Fruit fly (Drosophila melanogaster) whole organism, embryonic: Measurements from ENCODE around the gene Root.

Source experiments
- Asciz ChIP-seq: fragments of 200-800 bp; sonication (Bioruptor generic); optimal IDR thresholded peaks from 2 replicates; lab custom pipeline; 2017; ENCODE audit warnings: missing biosample characterization, mild to moderate bottlenecking, missing genetic modification characterization, missing genetic modification reagents
- Atf-2 ChIP-seq: fragments of 200-800 bp; sonication (Bioruptor generic); optimal IDR thresholded peaks from 2 replicates; lab custom pipeline; 2016; ENCODE audit warnings: missing biosample characterization, missing genetic modification characterization
- Bteb2 ChIP-seq: fragments of 200-800 bp; sonication (Bioruptor generic); optimal IDR thresholded peaks from 2 replicates; lab custom pipeline; 2016; ENCODE audit warnings: missing biosample characterization, missing genetic modification characterization
- CG10321 ChIP-seq: fragments of 200-800 bp; sonication (Bioruptor generic); IDR thresholded peaks from 2 replicates; pipeline ENCODE4 v1.3.6; 2022; ENCODE audit warnings: missing biosample characterization, missing genetic modification characterization
- CG10431 ChIP-seq: fragments of 200-800 bp; sonication (Bioruptor generic); optimal IDR thresholded peaks from 3 replicates; lab custom pipeline; 2018; ENCODE audit warnings: missing biosample characterization, mild to moderate bottlenecking, missing genetic modification characterization
- CG10654 ChIP-seq: fragments of 200-800 bp; sonication (Bioruptor generic); optimal IDR thresholded peaks from 2 replicates; lab custom pipeline; 2016; ENCODE audit warnings: missing biosample characterization, missing genetic modification characterization
- CG12104 ChIP-seq: fragments of 200-800 bp; sonication (Bioruptor generic); optimal IDR thresholded peaks from 3 replicates; lab custom pipeline; 2016; ENCODE audit warnings: missing biosample characterization, missing genetic modification characterization
- CG12299 ChIP-seq: fragments of 200-800 bp; sonication (Bioruptor generic); optimal IDR thresholded peaks from 2 replicates; lab custom pipeline; 2018; ENCODE audit warnings: missing biosample characterization, mild to moderate bottlenecking, missing genetic modification characterization
- CG16815 ChIP-seq: fragments of 200-800 bp; sonication (Bioruptor generic); optimal IDR thresholded peaks from 3 replicates; lab custom pipeline; 2017; ENCODE audit warnings: missing biosample characterization, mild to moderate bottlenecking, missing genetic modification characterization
- CG17361 ChIP-seq: fragments of 200-800 bp; sonication (Bioruptor generic); IDR thresholded peaks from 3 replicates; pipeline ENCODE4 v1.3.6; 2022; ENCODE audit warnings: missing biosample characterization, missing genetic modification characterization
- CG17612 ChIP-seq: fragments of 200-800 bp; sonication (Bioruptor generic); IDR thresholded peaks from 2 replicates; pipeline ENCODE4 v1.3.6; 2022; ENCODE audit warnings: missing biosample characterization, missing genetic modification characterization
- CG18476 ChIP-seq: fragments of 200-800 bp; sonication (Bioruptor generic); optimal IDR thresholded peaks from 2 replicates; lab custom pipeline; 2016; ENCODE audit warnings: missing biosample characterization, mild to moderate bottlenecking, missing genetic modification characterization
- CG30020 ChIP-seq: fragments of 200-800 bp; optimal IDR thresholded peaks from 2 replicates; lab custom pipeline; 2019; ENCODE audit warnings: missing biosample characterization, mild to moderate bottlenecking, missing genetic modification characterization, moderate library complexity
- CG30431 ChIP-seq: fragments of 200-800 bp; sonication (Bioruptor generic); optimal IDR thresholded peaks from 2 replicates; lab custom pipeline; 2017; ENCODE audit warnings: missing biosample characterization, missing genetic modification characterization
- CG3281 ChIP-seq: fragments of 200-800 bp; sonication (Bioruptor generic); optimal IDR thresholded peaks from 3 replicates; lab custom pipeline; 2017; ENCODE audit warnings: missing biosample characterization, mild to moderate bottlenecking, missing genetic modification characterization
- CG34224 ChIP-seq: fragments of 200-800 bp; sonication (Bioruptor generic); IDR thresholded peaks from 3 replicates; pipeline ENCODE4 v1.3.6; 2022; ENCODE audit warnings: missing biosample characterization, missing genetic modification characterization; ENCODE audit not compliant: partially characterized antibody
- CG4617 ChIP-seq: fragments of 200-800 bp; sonication (Bioruptor generic); optimal IDR thresholded peaks from 3 replicates; lab custom pipeline; 2016; ENCODE audit warnings: missing biosample characterization, missing genetic modification characterization, borderline replicate concordance
- CG6175 ChIP-seq: fragments of 200-800 bp; sonication (Bioruptor generic); IDR thresholded peaks from 3 replicates; pipeline ENCODE4 v1.3.6; 2022; ENCODE audit warnings: missing biosample characterization, missing genetic modification characterization
- CG6689 ChIP-seq: fragments of 200-800 bp; sonication (Bioruptor generic); IDR thresholded peaks from 2 replicates; pipeline ENCODE4 v1.3.6; 2022; ENCODE audit warnings: missing biosample characterization, missing genetic modification characterization
- CG8089 ChIP-seq: fragments of 200-800 bp; sonication (Bioruptor generic); optimal IDR thresholded peaks from 3 replicates; lab custom pipeline; 2016; ENCODE audit warnings: missing biosample characterization, missing genetic modification characterization
- CG8924 ChIP-seq: fragments of 200-800 bp; optimal IDR thresholded peaks from 3 replicates; lab custom pipeline; 2019; ENCODE audit warnings: missing biosample characterization, mild to moderate bottlenecking, missing genetic modification characterization, moderate library complexity
- CG9215 ChIP-seq: fragments of 200-800 bp; sonication (Bioruptor generic); IDR thresholded peaks from 2 replicates; pipeline ENCODE4 v1.3.6; 2022; ENCODE audit warnings: missing biosample characterization, missing genetic modification characterization
- CrebB ChIP-seq: fragments of 200-800 bp; sonication (Bioruptor generic); optimal IDR thresholded peaks from 3 replicates; lab custom pipeline; 2018; ENCODE audit warnings: missing biosample characterization, mild to moderate bottlenecking, missing genetic modification characterization
- D ChIP-seq, 2 experiments: fragments of 200-800 bp in 1 of 2; fragments of >200 bp in 1 of 2; sonication (Bioruptor generic) in 1 of 2; optimal IDR thresholded peaks; 2 replicates in 1 of 2; 3 replicates in 1 of 2; lab custom pipeline; 2017; ENCODE audit warnings: mild to moderate bottlenecking in 1 of 2, missing biosample characterization in 1 of 2, missing genetic modification characterization in 1 of 2, missing genetic modification reagents in 1 of 2
- Eip74EF ChIP-seq, 2 experiments: fragments of 200-800 bp in 1 of 2; fragments of >200 bp in 1 of 2; sonication (Bioruptor generic) in 1 of 2; optimal IDR thresholded peaks; 2 replicates each; lab custom pipeline; 2017 to 2019; ENCODE audit warnings: missing biosample characterization in 2 of 2, missing genetic modification characterization in 2 of 2, mild to moderate bottlenecking in 1 of 2, moderate library complexity in 1 of 2
- GATAe ChIP-seq: fragments of 200-800 bp; sonication (Bioruptor generic); conservative IDR thresholded peaks from 2 replicates; pipeline ENCODE4 v1.3.6; 2022; ENCODE audit warnings: missing biosample characterization, missing genetic modification characterization
- Gsc ChIP-seq: fragments of 200-800 bp; sonication (Bioruptor generic); IDR thresholded peaks from 2 replicates; pipeline ENCODE4 v1.3.6; 2022; ENCODE audit warnings: missing biosample characterization, missing genetic modification characterization
- Hmr ChIP-seq: fragments of 200-800 bp; sonication (Bioruptor generic); optimal IDR thresholded peaks from 3 replicates; lab custom pipeline; 2017; ENCODE audit warnings: mild to moderate bottlenecking, missing biosample characterization, missing genetic modification reagents, missing genetic modification characterization
- Myb ChIP-seq: fragments of 200-800 bp; sonication (Bioruptor generic); optimal IDR thresholded peaks from 2 replicates; lab custom pipeline; 2016; ENCODE audit warnings: missing biosample characterization, missing genetic modification characterization
- NC2α ChIP-seq: fragments of 200-800 bp; sonication (Bioruptor generic); optimal IDR thresholded peaks from 2 replicates; lab custom pipeline; 2016; ENCODE audit warnings: missing biosample characterization, missing genetic modification characterization
- Scr ChIP-seq: fragments of 200-800 bp; sonication (Bioruptor generic); IDR thresholded peaks from 2 replicates; pipeline ENCODE4 v1.3.6; 2022; ENCODE audit warnings: missing biosample characterization, missing genetic modification characterization; ENCODE audit not compliant: partially characterized antibody
- Spps ChIP-seq: fragments of 200-800 bp; sonication (Bioruptor generic); optimal IDR thresholded peaks from 2 replicates; lab custom pipeline; 2018; ENCODE audit warnings: missing biosample characterization, mild to moderate bottlenecking, missing genetic modification characterization
- Usf ChIP-seq: fragments of 200-800 bp; sonication (Bioruptor generic); optimal IDR thresholded peaks from 2 replicates; lab custom pipeline; 2017; ENCODE audit warnings: missing genotype, missing biosample characterization, missing genetic modification characterization
- bcd ChIP-seq: fragments of 200-800 bp; sonication (Bioruptor generic); optimal IDR thresholded peaks from 2 replicates; lab custom pipeline; 2017; ENCODE audit warnings: missing biosample characterization, mild to moderate bottlenecking, missing genetic modification characterization
- cad ChIP-seq: fragments of >200 bp; optimal IDR thresholded peaks from 2 replicates; lab custom pipeline; 2017; ENCODE audit warnings: missing biosample characterization, missing genetic modification characterization
- caup ChIP-seq: fragments of 200-800 bp; sonication (Bioruptor generic); optimal IDR thresholded peaks from 3 replicates; lab custom pipeline; 2017; ENCODE audit warnings: missing biosample characterization, mild to moderate bottlenecking, missing genetic modification characterization, moderate library complexity; ENCODE audit not compliant: severe bottlenecking
- crp ChIP-seq, 2 experiments: fragments of 200-800 bp; sonication (Bioruptor generic); optimal IDR thresholded peaks; 2 replicates in 1 of 2; 3 replicates in 1 of 2; lab custom pipeline; 2017; ENCODE audit warnings: missing biosample characterization in 2 of 2, missing genetic modification characterization in 2 of 2, mild to moderate bottlenecking in 1 of 2, moderate library complexity in 1 of 2
- dimm ChIP-seq: fragments of 200-800 bp; sonication (Bioruptor generic); IDR thresholded peaks from 2 replicates; pipeline ENCODE4 v1.3.6; 2022; ENCODE audit warnings: missing biosample characterization, missing genetic modification characterization
- dm ChIP-seq: fragments of 200-800 bp; sonication (Bioruptor generic); optimal IDR thresholded peaks from 3 replicates; lab custom pipeline; 2016; ENCODE audit warnings: missing biosample characterization, missing genetic modification characterization
- emc ChIP-seq: fragments of 200-800 bp; sonication (Bioruptor generic); optimal IDR thresholded peaks from 2 replicates; lab custom pipeline; 2016; ENCODE audit warnings: missing biosample characterization, missing genetic modification characterization
- ewg ChIP-seq: fragments of 200-800 bp; sonication (Bioruptor generic); optimal IDR thresholded peaks from 3 replicates; lab custom pipeline; 2017; ENCODE audit warnings: mild to moderate bottlenecking, missing biosample characterization, missing genetic modification reagents, missing genetic modification characterization
- grau ChIP-seq: fragments of 200-800 bp; optimal IDR thresholded peaks from 3 replicates; lab custom pipeline; 2019; ENCODE audit warnings: missing biosample characterization, mild to moderate bottlenecking, missing genetic modification characterization, moderate library complexity
- odd ChIP-seq: fragments of 200-800 bp; sonication (Bioruptor generic); optimal IDR thresholded peaks from 2 replicates; lab custom pipeline; 2017; ENCODE audit warnings: missing biosample characterization, mild to moderate bottlenecking, missing genetic modification characterization
- run ChIP-seq: fragments of 200-800 bp; sonication (Bioruptor generic); optimal IDR thresholded peaks from 3 replicates; lab custom pipeline; 2018; ENCODE audit warnings: missing biosample characterization, mild to moderate bottlenecking, missing genetic modification characterization
- scrt ChIP-seq: fragments of 200-800 bp; sonication (Bioruptor generic); optimal IDR thresholded peaks from 2 replicates; lab custom pipeline; 2018; ENCODE audit warnings: missing biosample characterization, mild to moderate bottlenecking, missing genetic modification characterization, moderate library complexity
- sima ChIP-seq: fragments of 200-800 bp; sonication (Bioruptor generic); optimal IDR thresholded peaks from 2 replicates; lab custom pipeline; 2016; ENCODE audit warnings: missing biosample characterization, missing genetic modification characterization
- tgo ChIP-seq: fragments of 200-800 bp; sonication (Bioruptor generic); IDR thresholded peaks from 3 replicates; pipeline ENCODE4 v1.3.6; 2022; ENCODE audit warnings: missing biosample characterization, missing genetic modification characterization
- vnd ChIP-seq: fragments of 200-800 bp; sonication (Bioruptor generic); IDR thresholded peaks from 3 replicates; pipeline ENCODE4 v1.3.6; 2022; ENCODE audit warnings: missing biosample characterization, missing genetic modification characterization; ENCODE audit not compliant: partially characterized antibody
- zfh2 ChIP-seq: fragments of 200-800 bp; sonication (Bioruptor generic); optimal IDR thresholded peaks from 2 replicates; lab custom pipeline; 2016; ENCODE audit warnings: missing biosample characterization, missing genetic modification characterization

Root gene

dm6 chr3R:24108902-24109389, 4.1 kb upstream of the Root start, which contains the start of the genes eIF4EHP and CG18428 (continued):
- TF ChIP-seq vnd (no peak), CG8089 (GFP tag; lab: Kevin White, UChicago) (peak; percentile 65), Eip74EF (GFP tag; optimal IDR thresholded peaks at IDR 0.05; lab: Kevin White, UChicago) (peak in 1 of 2 experiments; percentile 99), Gsc (GFP tag; lab: Robert Waterston, UW) (no peak), grau (tag; lab: Kevin White, UChicago) (peak; percentile 100), NC2α (GFP tag; lab: Kevin White, UChicago) (peak; percentile 48), CG10654 (GFP tag; lab: Kevin White, UChicago) (peak; percentile 98), Hmr (GFP tag; lab: Kevin White, UChicago) (peak; percentile 99), Myb (GFP tag; lab: Kevin White, UChicago) (peak; percentile 70), CG8924 (tag; lab: Kevin White, UChicago) (peak; percentile 100), CG18476 (GFP tag; lab: Kevin White, UChicago) (peak; percentile 97), bcd (GFP tag; lab: Kevin White, UChicago) (peak; percentile 100), GATAe (GFP tag; lab: Robert Waterston, UW) (0 out of 2 replicates have a peak, but pooled peaks have one; percentile 99), Scr (GFP tag; lab: Robert Waterston, UW) (no peak), CG10321 (0 out of 2 replicates have a peak, but pooled peaks have one; percentile 87), CG30431 (GFP tag; lab: Kevin White, UChicago) (peak; percentile 97), ewg (peak; percentile 96), CG34224 (GFP tag; lab: Robert Waterston, UW) (no peak), CG3281 (GFP tag; lab: Kevin White, UChicago) (peak; percentile 100), CG12104 (GFP tag; lab: Kevin White, UChicago) (peak; percentile 99), emc (peak; percentile 73), CG6689 (GFP tag; lab: Robert Waterston, UW) (no peak), Atf-2 (peak; percentile 85), dm (GFP tag; lab: Kevin White, UChicago) (peak; percentile 89), dimm (no peak), zfh2 (peak; percentile 89), CG12299 (tag; lab: Kevin White, UChicago) (peak; percentile 99), Spps (tag; lab: Kevin White, UChicago) (peak; percentile 99), caup (GFP tag; lab: Kevin White, UChicago) (peak; percentile 99), CG10431 (GFP tag; lab: Kevin White, UChicago) (peak; percentile 98), CG17612 (GFP tag; lab: Robert Waterston, UW) (no peak), tgo (no peak), CrebB (tag; lab: Kevin White, UChicago) (peak; percentile 99), CG16815 (GFP tag; lab: Kevin White, UChicago) (peak; percentile 99), CG4617 (GFP tag; lab: Kevin White, UChicago) (peak; percentile 96), scrt (GFP tag; lab: Kevin White, UChicago) (peak; percentile 99), CG30020 (peak; percentile 95), D (optimal IDR thresholded peaks at IDR 0.05; lab: Kevin White, UChicago) (no peak), D (GFP tag; optimal IDR thresholded peaks at IDR 0.05; lab: Kevin White, UChicago) (peak; percentile 99), Usf (GFP tag; lab: Kevin White, UChicago) (peak; percentile 99), CG9215 (GFP tag; lab: Robert Waterston, UW) (no peak), cad (GFP tag; lab: Kevin White, UChicago) (no peak), crp (GFP tag; optimal IDR thresholded peaks at IDR 0.05; lab: Kevin White, UChicago) (peak in 1 of 2 experiments; percentile 74), run (tag; lab: Kevin White, UChicago) (peak; percentile 98), sima (GFP tag; lab: Kevin White, UChicago) (peak; percentile 36), Asciz (GFP tag; lab: Kevin White, UChicago) (peak; percentile 99), CG6175 (GFP tag; lab: Robert Waterston, UW) (no peak; the same call in none of the 3 replicates), odd (GFP tag; lab: Kevin White, UChicago) (peak; percentile 99), CG17361 (GFP tag; lab: Robert Waterston, UW) (no peak), Bteb2 (GFP tag; lab: Kevin White, UChicago) (peak; percentile 90)
